Worm (Caenorhabditis elegans) whole organism, L1 larva: ENCODE results near the gene K01D12.8.

ENCODE experiments used
- blmp-1 ChIP-seq: fragments of 150-350 bp; optimal IDR thresholded peaks from 2 replicates; lab custom pipeline; 2014; ENCODE audit warnings: missing biosample characterization, missing genetic modification characterization
- ceh-63 ChIP-seq: fragments of 200-800 bp; sonication (Bioruptor generic); optimal IDR thresholded peaks from 2 replicates; lab custom pipeline; 2018; ENCODE audit warnings: mild to moderate bottlenecking, missing genetic modification characterization, missing compliant biosample characterization
- efl-1 ChIP-seq, 4 experiments: fragments of 150-350 bp; optimal IDR thresholded peaks in 3 of 4; peaks in 1 of 4; 1 replicate in 1 of 4; 2 replicates in 3 of 4; lab custom pipeline; 2014; ENCODE audit warnings: missing biosample characterization in 2 of 4, missing genetic modification characterization in 2 of 4, missing genetic modification reagents in 2 of 4
- fkh-10 ChIP-seq: sonication (generic microtip); optimal IDR thresholded peaks from 2 replicates; lab custom pipeline; 2017; ENCODE audit warnings: missing biosample characterization, missing genetic modification reagents, missing genetic modification characterization
- hpl-2 ChIP-seq: fragments of 150-350 bp; optimal IDR thresholded peaks from 2 replicates; lab custom pipeline; 2014; ENCODE audit warnings: missing biosample characterization, missing genetic modification reagents, missing genetic modification characterization
- lin-13 ChIP-seq: fragments of 150-350 bp; optimal IDR thresholded peaks from 2 replicates; lab custom pipeline; 2014; ENCODE audit warnings: missing biosample characterization, missing genetic modification reagents, missing genetic modification characterization
- lsy-2 ChIP-seq, 2 experiments: fragments of 150-350 bp; optimal IDR thresholded peaks; 2 replicates each; lab custom pipeline; 2014; ENCODE audit warnings: missing biosample characterization in 2 of 2, missing genetic modification characterization in 2 of 2
- pqm-1 ChIP-seq: sonication (generic microtip); optimal IDR thresholded peaks from 3 replicates; lab custom pipeline; 2017; ENCODE audit warnings: missing biosample characterization, missing genetic modification characterization

DNA sequence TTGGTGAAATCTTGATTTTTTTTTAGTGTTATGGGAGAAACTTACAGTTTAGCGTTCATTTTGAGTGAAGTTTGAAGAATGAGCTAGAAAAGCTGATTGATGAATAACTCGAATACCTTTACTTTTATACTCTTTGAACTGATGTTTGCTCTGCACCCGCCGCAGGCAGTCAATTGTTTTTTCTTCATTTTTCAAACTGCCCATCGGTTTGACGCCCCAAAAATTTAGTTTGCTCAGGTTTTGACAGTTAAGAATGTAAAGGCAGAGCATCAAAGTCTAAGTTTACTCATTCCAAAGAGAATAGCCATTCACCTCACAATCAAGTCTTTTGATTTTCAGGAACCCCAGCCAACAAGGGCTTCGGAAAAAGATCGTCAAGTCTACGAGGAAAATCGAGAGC lies 40.8 kb upstream of the K01D12.8 start, which contains the start of gene fipr-1:
- TF ChIP-seq lsy-2 (tag; optimal IDR thresholded peaks at IDR 0.05; lab: Kevin White, UChicago): no peak
- no peak for TF ChIP-seq ceh-63 (GFP tag; lab: Kevin White, UChicago)
- no peak for TF ChIP-seq blmp-1
- no peak for TF ChIP-seq pqm-1
- no peak for TF ChIP-seq hpl-2 (GFP tag; lab: Kevin White, UChicago)
- TF ChIP-seq lin-13 (GFP tag; lab: Kevin White, UChicago): no peak
- no peak for TF ChIP-seq efl-1 (optimal IDR thresholded peaks at IDR 0.05; lab: Kevin White, UChicago)
- no peak for TF ChIP-seq efl-1 (GFP tag; optimal IDR thresholded peaks at IDR 0.05 in 1 of 2; lab: Kevin White, UChicago)
- TF ChIP-seq fkh-10 (GFP tag; lab: Kevin White, UChicago): no peak
